Worm (Caenorhabditis elegans): Measurements from ENCODE around the gene T07H3.7.

- TF ChIP-seq nhr-12 (tag; optimal IDR thresholded peaks at IDR 0.05): no peak
- no peak for TF ChIP-seq egl-27 (tag; optimal IDR thresholded peaks at IDR 0.05)
- no peak for TF ChIP-seq dmd-4 (tag; optimal IDR thresholded peaks at IDR 0.05)
- TF ChIP-seq elt-1 (tag; optimal IDR thresholded peaks at IDR 0.05): no peak
- TF ChIP-seq skn-1 (tag; optimal IDR thresholded peaks at IDR 0.05): no peak
- TF ChIP-seq Y55F3AM.14 (GFP tag; optimal IDR thresholded peaks at IDR 0.05): no peak
- TF ChIP-seq nhr-25 (tag; optimal IDR thresholded peaks at IDR 0.05): no peak
- no peak for TF ChIP-seq snpc-4 (tag; optimal IDR thresholded peaks at IDR 0.05)
- TF ChIP-seq nhr-77 (tag; optimal IDR thresholded peaks at IDR 0.05): no peak
- no peak for TF ChIP-seq unc-55 (GFP tag; optimal IDR thresholded peaks at IDR 0.05)
- no peak for TF ChIP-seq nhr-237 (tag; optimal IDR thresholded peaks at IDR 0.05)
These were observed 35.9 kb upstream of the T07H3.7 start, which contains the start of gene C08E3.14 for ce11 chrII:1625666-1626065.
